Fruit fly (Drosophila melanogaster) whole organism, embryonic: ENCODE measurements around the gene CG15597.

Experiments
- Blimp-1 ChIP-seq: fragments of 200-800 bp; sonication (Bioruptor generic); optimal IDR thresholded peaks from 3 replicates; lab custom pipeline; 2018; ENCODE audit warnings: missing biosample characterization, missing genetic modification characterization, mild to moderate bottlenecking, moderate library complexity, missing genetic modification reagents
- CG10366 ChIP-seq: fragments of 200-800 bp; sonication (Bioruptor generic); IDR thresholded peaks from 2 replicates; pipeline ENCODE4 v1.3.6; 2022; ENCODE audit warnings: missing biosample characterization, missing genetic modification characterization
- CG10431 ChIP-seq: fragments of 200-800 bp; sonication (Bioruptor generic); optimal IDR thresholded peaks from 3 replicates; lab custom pipeline; 2018; ENCODE audit warnings: missing biosample characterization, mild to moderate bottlenecking, missing genetic modification characterization
- CG10959 ChIP-seq: fragments of 200-800 bp; sonication (Bioruptor generic); IDR thresholded peaks from 2 replicates; pipeline ENCODE4 v1.3.6; 2022; ENCODE audit warnings: missing biosample characterization, missing genetic modification characterization
- CG10979 ChIP-seq: fragments of 200-800 bp; sonication (Bioruptor generic); optimal IDR thresholded peaks from 2 replicates; lab custom pipeline; 2018; ENCODE audit warnings: missing biosample characterization, mild to moderate bottlenecking, missing genetic modification characterization, moderate library complexity
- CG11696 ChIP-seq: fragments of 200-800 bp; sonication (Bioruptor generic); IDR thresholded peaks from 2 replicates; pipeline ENCODE4 v1.3.6; 2022; ENCODE audit warnings: missing biosample characterization, missing genetic modification characterization
- CG12391 ChIP-seq: fragments of 200-800 bp; sonication (Bioruptor generic); optimal IDR thresholded peaks from 3 replicates; lab custom pipeline; 2018; ENCODE audit warnings: missing biosample characterization, mild to moderate bottlenecking, missing genetic modification characterization, moderate library complexity
- CG15601 ChIP-seq: fragments of 200-800 bp; sonication (Bioruptor generic); optimal IDR thresholded peaks from 3 replicates; lab custom pipeline; 2019; ENCODE audit warnings: missing biosample characterization, mild to moderate bottlenecking, missing genetic modification characterization, moderate library complexity
- CG43689 ChIP-seq: fragments of 200-800 bp; sonication (Bioruptor generic); IDR thresholded peaks from 2 replicates; pipeline ENCODE4 v1.3.6; 2022; ENCODE audit warnings: missing biosample characterization, missing genetic modification characterization
- CG4617 ChIP-seq: fragments of 200-800 bp; sonication (Bioruptor generic); optimal IDR thresholded peaks from 3 replicates; lab custom pipeline; 2016; ENCODE audit warnings: missing biosample characterization, missing genetic modification characterization, borderline replicate concordance
- CG4707 ChIP-seq: fragments of 200-800 bp; sonication (Bioruptor generic); optimal IDR thresholded peaks from 2 replicates; lab custom pipeline; 2018; ENCODE audit warnings: missing biosample characterization, mild to moderate bottlenecking, missing genetic modification characterization, moderate library complexity
- CG6254 ChIP-seq: fragments of 200-800 bp; sonication (Bioruptor generic); optimal IDR thresholded peaks from 3 replicates; lab custom pipeline; 2017; ENCODE audit warnings: mild to moderate bottlenecking, missing biosample characterization, missing genetic modification reagents, missing genetic modification characterization
- CG6791 ChIP-seq: fragments of 200-800 bp; sonication (Bioruptor generic); IDR thresholded peaks from 3 replicates; pipeline ENCODE4 v1.3.6; 2022; ENCODE audit warnings: missing biosample characterization, missing genetic modification characterization; ENCODE audit not compliant: partially characterized antibody
- CG8281 ChIP-seq: fragments of 200-800 bp; sonication (Bioruptor generic); optimal IDR thresholded peaks from 2 replicates; lab custom pipeline; 2018; ENCODE audit warnings: missing biosample characterization, mild to moderate bottlenecking, missing genetic modification characterization, moderate library complexity
- CG8388 ChIP-seq: fragments of 200-800 bp; sonication (Bioruptor generic); optimal IDR thresholded peaks from 2 replicates; lab custom pipeline; 2019; ENCODE audit warnings: missing biosample characterization, mild to moderate bottlenecking, missing genetic modification characterization, moderate library complexity
- CG9932 ChIP-seq: fragments of 200-800 bp; sonication (Bioruptor generic); IDR thresholded peaks from 2 replicates; pipeline ENCODE4 v1.3.6; 2022; ENCODE audit warnings: missing biosample characterization, missing genetic modification characterization
- CoRest ChIP-seq: fragments of 200-800 bp; sonication (Bioruptor generic); optimal IDR thresholded peaks from 3 replicates; lab custom pipeline; 2018; ENCODE audit warnings: missing biosample characterization, mild to moderate bottlenecking, missing genetic modification characterization, moderate library complexity
- Fer3 ChIP-seq: fragments of 200-800 bp; sonication (Bioruptor generic); optimal IDR thresholded peaks from 2 replicates; lab custom pipeline; 2018; ENCODE audit warnings: missing biosample characterization, mild to moderate bottlenecking, missing genetic modification characterization, moderate library complexity
- HLH3B ChIP-seq: fragments of 200-800 bp; sonication (Bioruptor generic); IDR thresholded peaks from 2 replicates; pipeline ENCODE4 v1.3.6; 2022; ENCODE audit warnings: missing biosample characterization, missing genetic modification characterization
- Hr78 ChIP-seq, 2 experiments: fragments of 200-800 bp in 1 of 2; fragments of >200 bp in 1 of 2; sonication (Bioruptor generic) in 1 of 2; optimal IDR thresholded peaks; 2 replicates each; lab custom pipeline; 2017 to 2019; ENCODE audit warnings: missing biosample characterization in 2 of 2, missing genetic modification characterization in 2 of 2, mild to moderate bottlenecking in 1 of 2, moderate library complexity in 1 of 2
- Med ChIP-seq: fragments of 200-800 bp; sonication (Bioruptor generic); peaks from one replicate; lab custom pipeline; 2016; ENCODE audit warnings: missing biosample characterization, missing genetic modification characterization, mild to moderate bottlenecking, inconsistent platforms, moderate library complexity
- NFAT ChIP-seq: fragments of 200-800 bp; sonication (Bioruptor generic); IDR thresholded peaks from 2 replicates; pipeline ENCODE4 v1.3.6; 2022; ENCODE audit warnings: missing biosample characterization, missing genetic modification characterization
- Neu2 ChIP-seq: fragments of 200-800 bp; sonication (Bioruptor generic); optimal IDR thresholded peaks from 3 replicates; lab custom pipeline; 2016; ENCODE audit warnings: missing biosample characterization, missing genetic modification characterization, borderline replicate concordance
- Oli ChIP-seq: fragments of 200-800 bp; sonication (Bioruptor generic); optimal IDR thresholded peaks from 2 replicates; lab custom pipeline; 2018; ENCODE audit warnings: missing biosample characterization, mild to moderate bottlenecking, missing genetic modification characterization, moderate library complexity
- Pdp1 ChIP-seq, 2 experiments: fragments of 200-800 bp; sonication (Bioruptor generic); optimal IDR thresholded peaks; 3 replicates each; lab custom pipeline; 2016; ENCODE audit warnings: missing biosample characterization in 2 of 2, missing genetic modification characterization in 2 of 2, mild to moderate bottlenecking in 1 of 2, moderate library complexity in 1 of 2
- Ssrp ChIP-seq: fragments of 200-800 bp; sonication (Bioruptor generic); optimal IDR thresholded peaks from 2 replicates; lab custom pipeline; 2018; ENCODE audit warnings: missing biosample characterization, mild to moderate bottlenecking, missing genetic modification characterization, moderate library complexity
- cas ChIP-seq: fragments of 200-800 bp; sonication (Bioruptor generic); IDR thresholded peaks from 2 replicates; pipeline ENCODE4 v1.3.6; 2022; ENCODE audit warnings: missing biosample characterization, missing genetic modification characterization
- ci ChIP-seq: fragments of 200-800 bp; sonication (Bioruptor generic); IDR thresholded peaks from 3 replicates; pipeline ENCODE4 v1.3.6; 2022; ENCODE audit warnings: missing biosample characterization, missing genetic modification characterization
- crol ChIP-seq: fragments of 200-800 bp; sonication (Bioruptor generic); IDR thresholded peaks from 2 replicates; pipeline ENCODE4 v1.3.6; 2022; ENCODE audit warnings: missing biosample characterization, missing genetic modification characterization
- fd3F ChIP-seq: fragments of 200-800 bp; sonication (Bioruptor generic); optimal IDR thresholded peaks from 2 replicates; lab custom pipeline; 2018; ENCODE audit warnings: missing biosample characterization, mild to moderate bottlenecking, missing genetic modification characterization, moderate library complexity
- fru ChIP-seq: fragments of >200 bp; optimal IDR thresholded peaks from 2 replicates; lab custom pipeline; 2017
- gce ChIP-seq: fragments of 200-800 bp; sonication (Bioruptor generic); IDR thresholded peaks from 3 replicates; pipeline ENCODE4 v1.3.6; 2022; ENCODE audit warnings: missing biosample characterization, missing genetic modification characterization
- hth ChIP-seq: fragments of >200 bp; optimal IDR thresholded peaks from 2 replicates; lab custom pipeline; 2017; ENCODE audit warnings: inconsistent platforms
- klu ChIP-seq: fragments of 200-800 bp; sonication (Bioruptor generic); IDR thresholded peaks from 2 replicates; pipeline ENCODE4 v1.3.6; 2022; ENCODE audit warnings: missing biosample characterization, missing genetic modification characterization
- nerfin-1 ChIP-seq: fragments of 200-800 bp; sonication (Bioruptor generic); optimal IDR thresholded peaks from 3 replicates; lab custom pipeline; 2019; ENCODE audit warnings: missing biosample characterization, mild to moderate bottlenecking, missing genetic modification characterization, moderate library complexity
- oc ChIP-seq: fragments of 200-800 bp; sonication (Bioruptor generic); optimal IDR thresholded peaks from 2 replicates; lab custom pipeline; 2018; ENCODE audit warnings: missing biosample characterization, mild to moderate bottlenecking, missing genetic modification characterization, moderate library complexity
- phol ChIP-seq: fragments of 200-800 bp; sonication (Bioruptor generic); optimal IDR thresholded peaks from 3 replicates; lab custom pipeline; 2018; ENCODE audit warnings: missing biosample characterization, mild to moderate bottlenecking, missing genetic modification characterization, moderate library complexity
- ro ChIP-seq: fragments of 200-800 bp; sonication (Bioruptor generic); IDR thresholded peaks from 2 replicates; pipeline ENCODE4 v1.3.6; 2022; ENCODE audit warnings: missing biosample characterization, missing genetic modification characterization
- run ChIP-seq: fragments of 200-800 bp; sonication (Bioruptor generic); optimal IDR thresholded peaks from 3 replicates; lab custom pipeline; 2018; ENCODE audit warnings: missing biosample characterization, mild to moderate bottlenecking, missing genetic modification characterization
- sd ChIP-seq: fragments of 200-800 bp; sonication (Bioruptor generic); optimal IDR thresholded peaks from 3 replicates; lab custom pipeline; 2018; ENCODE audit warnings: missing biosample characterization, mild to moderate bottlenecking, missing genetic modification characterization, moderate library complexity
- sr ChIP-seq: fragments of 200-800 bp; sonication (Bioruptor generic); IDR thresholded peaks from 3 replicates; pipeline ENCODE4 v1.3.6; 2022; ENCODE audit warnings: missing biosample characterization, missing genetic modification characterization
- tap ChIP-seq: fragments of 200-800 bp; optimal IDR thresholded peaks from 3 replicates; lab custom pipeline; 2019; ENCODE audit warnings: missing biosample characterization, mild to moderate bottlenecking, missing genetic modification characterization, moderate library complexity
- vvl ChIP-seq: fragments of 200-800 bp; sonication (Bioruptor generic); IDR thresholded peaks from 2 replicates; pipeline ENCODE4 v1.3.6; 2022; ENCODE audit warnings: missing biosample characterization, missing genetic modification characterization
- zen2 ChIP-seq: fragments of 200-800 bp; sonication (Bioruptor generic); IDR thresholded peaks from 3 replicates; pipeline ENCODE4 v1.3.6; 2022; ENCODE audit warnings: missing biosample characterization, missing genetic modification characterization; ENCODE audit not compliant: partially characterized antibody

The CG15597 gene

dm6 chr3R:6252809-6253208 is 32.2 kb downstream of the CG15597 start:
- no peak for TF ChIP-seq CG43689 (GFP tag; lab: Robert Waterston, UW)
- TF ChIP-seq ro = no peak
- TF ChIP-seq HLH3B (GFP tag; lab: Robert Waterston, UW) = no peak
- TF ChIP-seq ci (GFP tag; lab: Robert Waterston, UW) = 0 out of 3 replicates have a peak, but pooled peaks have one; percentile 31

dm6 chr3R:6248694-6249093 is 36.3 kb downstream of the CG15597 start, which contains the start of gene Osi7:
Gene Osi7, plus strand, starts transcription at chr3R:6248994.
- TF ChIP-seq CG4707 (no peak), NFAT (GFP tag; lab: Robert Waterston, UW) (no peak), fru (no peak), Oli (tag; lab: Kevin White, UChicago) (no peak), CG11696 (no peak), gce (no peak), CG8388 (GFP tag; lab: Kevin White, UChicago) (no peak), crol (GFP tag; lab: Robert Waterston, UW) (peak; percentile 50; the same call in 1 of the 2 replicates), sd (tag; lab: Kevin White, UChicago) (peak; percentile 25), CG10366 (GFP tag; lab: Robert Waterston, UW) (no peak), fd3F (GFP tag; lab: Kevin White, UChicago) (no peak), Blimp-1 (GFP tag; lab: Kevin White, UChicago) (peak; percentile 41), hth (lab: Kevin White, UChicago) (no peak), oc (peak; percentile 47)

dm6 chr3R:6244986-6245385 is 40.0 kb downstream of the CG15597 start:
- no peak for TF ChIP-seq cas
- TF ChIP-seq klu (GFP tag; lab: Robert Waterston, UW) = 0 out of 2 replicates have a peak, but pooled peaks have one; percentile 18
- no peak for TF ChIP-seq Fer3 (tag; lab: Kevin White, UChicago)
- peak; percentile 91 for TF ChIP-seq Blimp-1 (GFP tag; lab: Kevin White, UChicago)
- TF ChIP-seq Pdp1 (GFP tag; optimal IDR thresholded peaks at IDR 0.05; lab: Kevin White, UChicago) = peak in 1 of 2 experiments; percentile 47
- peak in 1 of 2 experiments; percentile 79 for TF ChIP-seq Hr78 (GFP tag; optimal IDR thresholded peaks at IDR 0.05; lab: Kevin White, UChicago)
- peak; percentile 55; the same call in 1 of the 2 replicates for TF ChIP-seq vvl (GFP tag; lab: Robert Waterston, UW)

- TF ChIP-seq Med (GFP tag; lab: Kevin White, UChicago) (peak; percentile 36), CG8281 (tag; lab: Kevin White, UChicago) (no peak), Blimp-1 (GFP tag; lab: Kevin White, UChicago) (peak; percentile 57), vvl (GFP tag; lab: Robert Waterston, UW) (peak; percentile 12; the same call in 1 of the 2 replicates), CG4617 (no peak), CG6254 (no peak), Pdp1 (GFP tag; optimal IDR thresholded peaks at IDR 0.05; lab: Kevin White, UChicago) (no peak), phol (tag; lab: Kevin White, UChicago) (no peak), CG10959 (no peak)
Measured at dm6 chr3R:6244035-6244434, 41.0 kb downstream of the CG15597 start.

- peak; percentile 65 for TF ChIP-seq Ssrp (tag; lab: Kevin White, UChicago)
- TF ChIP-seq tap = no peak
- TF ChIP-seq CG10959 = no peak
- peak; percentile 56 for TF ChIP-seq CG15601 (tag; lab: Kevin White, UChicago)
- TF ChIP-seq run (tag; lab: Kevin White, UChicago) = no peak
- no peak for TF ChIP-seq Neu2
- peak; percentile 45 for TF ChIP-seq CG12391 (tag; lab: Kevin White, UChicago)
- TF ChIP-seq nerfin-1 (tag; lab: Kevin White, UChicago) = peak; percentile 16
- TF ChIP-seq CoRest (tag; lab: Kevin White, UChicago) = peak; percentile 44
- no peak for TF ChIP-seq CG6791
- no peak for TF ChIP-seq zen2 (GFP tag; lab: Robert Waterston, UW)
- no peak for TF ChIP-seq CG9932
- peak; percentile 68 for TF ChIP-seq CG10979 (tag; lab: Kevin White, UChicago)
- no peak for TF ChIP-seq sr (GFP tag; lab: Robert Waterston, UW)
- TF ChIP-seq CG10431 = no peak
Measured at dm6 chr3R:6241289-6241688, 43.7 kb downstream of the CG15597 start.
